Worm (Caenorhabditis elegans) whole organism, young adult: ENCODE results near the gene T22C8.3.

Source experiments
- B0336.3 ChIP-seq: fragments of 200-800 bp; sonication (Bioruptor generic); IDR thresholded peaks from 2 replicates; pipeline ENCODE4 v1.3.6; 2022; ENCODE audit warnings: missing genetic modification characterization, missing compliant biosample characterization
- C17E4.6 ChIP-seq: fragments of 200-800 bp; sonication (Bioruptor generic); IDR thresholded peaks from 2 replicates; pipeline ENCODE4 v1.3.6; 2022; ENCODE audit warnings: missing genetic modification reagents, missing genetic modification characterization, missing compliant biosample characterization
- D2030.7 ChIP-seq: fragments of 200-800 bp; sonication (Bioruptor generic); IDR thresholded peaks from 2 replicates; pipeline ENCODE4 v1.3.6; 2022; ENCODE audit warnings: missing genetic modification reagents, missing genetic modification characterization, missing compliant biosample characterization
- F22D6.2 ChIP-seq: sonication (generic microtip); optimal IDR thresholded peaks from 2 replicates; lab custom pipeline; 2016; ENCODE audit warnings: mild to moderate bottlenecking, missing genetic modification characterization, missing compliant biosample characterization
- F23B12.7 ChIP-seq: sonication (generic microtip); optimal IDR thresholded peaks from 2 replicates; lab custom pipeline; 2017; ENCODE audit warnings: missing genetic modification characterization, mild to moderate bottlenecking, missing compliant biosample characterization, antibody characterized with exemption, moderate library complexity; ENCODE audit not compliant: insufficient read depth
- F49E8.2 ChIP-seq: sonication (generic microtip); optimal IDR thresholded peaks from 3 replicates; lab custom pipeline; 2017; ENCODE audit warnings: missing genetic modification characterization, mild to moderate bottlenecking, missing compliant biosample characterization, antibody characterized with exemption, moderate library complexity; ENCODE audit not compliant: insufficient read depth
- F57A8.1 ChIP-seq: fragments of 200-800 bp; sonication (Bioruptor generic); optimal IDR thresholded peaks from 2 replicates; lab custom pipeline; 2018; ENCODE audit warnings: mild to moderate bottlenecking, missing genetic modification characterization, moderate library complexity, missing compliant biosample characterization
- Y53G8AR.9 ChIP-seq: fragments of 200-800 bp; sonication (Bioruptor generic); conservative IDR thresholded peaks from 2 replicates; pipeline ENCODE4 v1.3.6; 2022; ENCODE audit warnings: missing genetic modification reagents, missing genetic modification characterization, missing compliant biosample characterization
- Y56A3A.18 ChIP-seq: fragments of 200-800 bp; sonication (Bioruptor generic); IDR thresholded peaks from 2 replicates; pipeline ENCODE4 v1.3.6; 2022; ENCODE audit warnings: missing genetic modification reagents, missing genetic modification characterization, missing compliant biosample characterization
- ZK185.1 ChIP-seq: sonication (generic microtip); optimal IDR thresholded peaks from 2 replicates; lab custom pipeline; 2016; ENCODE audit warnings: mild to moderate bottlenecking, missing genetic modification characterization, missing compliant biosample characterization; ENCODE audit not compliant: poor library complexity, severe bottlenecking
- ama-1 ChIP-seq, 3 experiments: fragments of 150-350 bp in 1 of 3; sonication (generic microtip) in 2 of 3; optimal IDR thresholded peaks; 2 replicates each; lab custom pipeline; 2014 to 2018; ENCODE audit warnings: missing biosample characterization in 2 of 3, missing genetic modification characterization in 2 of 3, missing genetic modification reagents in 2 of 3
- attf-6 ChIP-seq: fragments of 200-800 bp; sonication (Bioruptor generic); IDR thresholded peaks from 2 replicates; pipeline ENCODE4 v1.3.6; 2022; ENCODE audit warnings: missing genetic modification reagents, missing genetic modification characterization, missing compliant biosample characterization
- bed-1 ChIP-seq: fragments of 200-800 bp; sonication (Bioruptor generic); IDR thresholded peaks from 2 replicates; pipeline ENCODE4 v1.3.6; 2022; ENCODE audit warnings: missing genetic modification reagents, missing genetic modification characterization, missing compliant biosample characterization
- ceh-100 ChIP-seq: fragments of 200-800 bp; sonication (Bioruptor generic); IDR thresholded peaks from 2 replicates; pipeline ENCODE4 v1.3.6; 2022; ENCODE audit warnings: missing genetic modification reagents, missing genetic modification characterization, missing compliant biosample characterization
- ceh-58 ChIP-seq: fragments of 200-800 bp; sonication (Bioruptor generic); IDR thresholded peaks from 2 replicates; pipeline ENCODE4 v1.3.6; 2022; ENCODE audit warnings: missing genetic modification characterization, missing compliant biosample characterization
- die-1 ChIP-seq: sonication (generic microtip); optimal IDR thresholded peaks from 2 replicates; lab custom pipeline; 2016; ENCODE audit warnings: missing genotype, mild to moderate bottlenecking, missing genetic modification characterization, missing compliant biosample characterization
- dox-1 ChIP-seq: fragments of 200-800 bp; sonication (Bioruptor generic); IDR thresholded peaks from 2 replicates; pipeline ENCODE4 v1.3.6; 2022; ENCODE audit warnings: missing genetic modification reagents, missing genetic modification characterization, missing compliant biosample characterization
- hmg-1.2 ChIP-seq: fragments of 200-800 bp; sonication (Bioruptor generic); IDR thresholded peaks from 2 replicates; pipeline ENCODE4 v1.3.6; 2022; ENCODE audit warnings: missing genetic modification reagents, missing genetic modification characterization, missing compliant biosample characterization
- hmg-20 ChIP-seq: fragments of 200-800 bp; sonication (Bioruptor generic); IDR thresholded peaks from 2 replicates; pipeline ENCODE4 v1.3.6; 2022; ENCODE audit warnings: missing genetic modification reagents, missing genetic modification characterization, missing compliant biosample characterization
- hrde-1 ChIP-seq: sonication (generic microtip); optimal IDR thresholded peaks from 2 replicates; lab custom pipeline; 2016; ENCODE audit warnings: missing genetic modification characterization, mild to moderate bottlenecking, missing compliant biosample characterization, moderate library complexity, missing genotype, missing genetic modification reagents, borderline replicate concordance
- lin-26 ChIP-seq: fragments of 200-800 bp; sonication (Bioruptor generic); IDR thresholded peaks from 2 replicates; pipeline ENCODE4 v1.3.6; 2022; ENCODE audit warnings: missing genetic modification reagents, missing genetic modification characterization, missing compliant biosample characterization
- lin-54 ChIP-seq: fragments of 200-800 bp; sonication (Bioruptor generic); optimal IDR thresholded peaks from 2 replicates; lab custom pipeline; 2018; ENCODE audit warnings: mild to moderate bottlenecking, missing genetic modification characterization, missing compliant biosample characterization
- lsl-1 ChIP-seq: fragments of 200-800 bp; sonication (Bioruptor generic); optimal IDR thresholded peaks from 2 replicates; lab custom pipeline; 2018; ENCODE audit warnings: mild to moderate bottlenecking, missing genetic modification characterization, moderate library complexity, missing compliant biosample characterization
- madf-3 ChIP-seq: fragments of 200-800 bp; sonication (Bioruptor generic); IDR thresholded peaks from 2 replicates; pipeline ENCODE4 v1.3.6; 2022; ENCODE audit warnings: missing genetic modification reagents, missing genetic modification characterization, missing compliant biosample characterization
- madf-6 ChIP-seq: fragments of 200-800 bp; sonication (Bioruptor generic); IDR thresholded peaks from 2 replicates; pipeline ENCODE4 v1.3.6; 2022; ENCODE audit warnings: missing genetic modification reagents, missing genetic modification characterization, missing compliant biosample characterization
- madf-8 ChIP-seq: fragments of 200-800 bp; sonication (Bioruptor generic); conservative IDR thresholded peaks from 2 replicates; pipeline ENCODE4 v1.3.6; 2022; ENCODE audit warnings: missing genetic modification reagents, missing genetic modification characterization, missing compliant biosample characterization
- mcd-1 ChIP-seq: fragments of 200-800 bp; sonication (Bioruptor generic); IDR thresholded peaks from 2 replicates; pipeline ENCODE4 v1.3.6; 2022; ENCODE audit warnings: missing genetic modification reagents, missing genetic modification characterization, missing compliant biosample characterization
- mes-4 ChIP-seq: sonication (generic microtip); optimal IDR thresholded peaks from 2 replicates; lab custom pipeline; 2016; ENCODE audit warnings: missing genotype, missing genetic modification characterization, missing compliant biosample characterization
- mxl-1 ChIP-seq: sonication (generic microtip); optimal IDR thresholded peaks from 2 replicates; lab custom pipeline; 2016; ENCODE audit warnings: missing genetic modification characterization, missing compliant biosample characterization
- nfyb-1 ChIP-seq: fragments of 200-800 bp; sonication (Bioruptor generic); IDR thresholded peaks from 2 replicates; pipeline ENCODE4 v1.3.6; 2022; ENCODE audit warnings: missing genetic modification reagents, missing genetic modification characterization, missing compliant biosample characterization
- nhr-80 ChIP-seq: sonication (generic microtip); optimal IDR thresholded peaks from 2 replicates; lab custom pipeline; 2016; ENCODE audit warnings: missing genetic modification characterization, missing compliant biosample characterization
- nhr-90 ChIP-seq: sonication (generic microtip); optimal IDR thresholded peaks from 2 replicates; lab custom pipeline; 2016; ENCODE audit warnings: missing genotype, mild to moderate bottlenecking, missing genetic modification characterization, missing compliant biosample characterization
- rpc-1 ChIP-seq, 2 experiments: fragments of 150-350 bp in 1 of 2; sonication (generic microtip) in 1 of 2; optimal IDR thresholded peaks; 2 replicates each; lab custom pipeline; 2014 to 2018; ENCODE audit warnings: missing biosample characterization in 1 of 2, missing genetic modification characterization in 1 of 2, missing genetic modification reagents in 1 of 2, missing genotype in 1 of 2
- snpc-1.1 ChIP-seq: sonication (generic microtip); optimal IDR thresholded peaks from 2 replicates; lab custom pipeline; 2017; ENCODE audit warnings: missing genetic modification characterization, mild to moderate bottlenecking, missing compliant biosample characterization, antibody characterized with exemption, moderate library complexity, missing genotype, missing genetic modification reagents; ENCODE audit not compliant: insufficient read depth
- snpc-3.4 ChIP-seq: sonication (generic microtip); optimal IDR thresholded peaks from 2 replicates; lab custom pipeline; 2017; ENCODE audit warnings: missing genetic modification characterization, mild to moderate bottlenecking, missing compliant biosample characterization, antibody characterized with exemption, moderate library complexity, missing genotype, missing genetic modification reagents
- snpc-4 ChIP-seq, 5 experiments: fragments of 150-350 bp in 1 of 5; sonication (generic microtip) in 4 of 5; optimal IDR thresholded peaks; 2 replicates each; lab custom pipeline; 2014 to 2018; ENCODE audit warnings: missing genetic modification characterization in 5 of 5, missing biosample characterization in 3 of 5, antibody characterized with exemption in 2 of 5, mild to moderate bottlenecking in 2 of 5, missing compliant biosample characterization in 2 of 5, missing genotype in 2 of 5, moderate library complexity in 2 of 5, missing genetic modification reagents in 1 of 5
- tlf-1 ChIP-seq: fragments of 200-800 bp; sonication (Bioruptor generic); optimal IDR thresholded peaks from 2 replicates; lab custom pipeline; 2018; ENCODE audit warnings: mild to moderate bottlenecking, missing genetic modification characterization, missing compliant biosample characterization
- unc-130 ChIP-seq: sonication (generic microtip); optimal IDR thresholded peaks from 2 replicates; lab custom pipeline; 2016; ENCODE audit warnings: missing genetic modification reagents, missing genetic modification characterization, missing compliant biosample characterization
- unc-62 ChIP-seq: fragments of 150-350 bp; optimal IDR thresholded peaks from 2 replicates; lab custom pipeline; 2014; ENCODE audit warnings: missing biosample characterization, missing genetic modification reagents, missing genetic modification characterization
- ztf-25 ChIP-seq: fragments of 200-800 bp; sonication (Bioruptor generic); IDR thresholded peaks from 2 replicates; pipeline ENCODE4 v1.3.6; 2022; ENCODE audit warnings: missing genetic modification reagents, missing genetic modification characterization, missing compliant biosample characterization
- ztf-26 ChIP-seq: sonication (generic microtip); optimal IDR thresholded peaks from 2 replicates; lab custom pipeline; 2017; ENCODE audit warnings: missing genetic modification characterization, missing compliant biosample characterization

The T22C8.3 gene

DNA sequence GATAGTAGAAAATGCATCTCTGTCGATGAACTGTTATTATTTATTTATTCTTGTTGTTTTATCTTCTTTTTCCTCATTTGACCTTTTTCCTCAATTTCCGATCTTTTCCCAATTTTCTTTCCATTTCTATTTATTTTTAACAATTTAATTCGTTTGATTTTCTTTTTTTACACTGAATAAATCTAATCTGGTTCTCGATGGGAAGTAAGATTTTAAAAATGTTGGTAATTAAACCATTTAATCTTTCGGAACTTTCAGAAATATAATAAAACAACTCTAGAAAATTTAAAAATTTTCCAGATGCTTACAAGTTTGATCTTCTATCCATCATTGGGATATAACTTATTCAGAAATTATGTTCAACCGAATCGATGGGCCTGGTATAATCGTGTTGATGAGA lies 15.2 kb downstream of the T22C8.3 start, which contains the start of gene F28C6.8:
TSS of gene F28C6.8 (plus strand) at position 301 of the 400 bp plus-strand sequence.
- TF ChIP-seq hmg-20 (GFP tag; lab: Robert Waterston, UW), result no peak
- TF ChIP-seq F49E8.2 (tag; lab: Kevin White, UChicago), result peak; percentile 16

ce11 chrII:8603567-8604359 lies 18.0 kb downstream of the T22C8.3 start, which contains the start of gene suf-1:
Gene suf-1 (plus strand): TSS chrII:8603846.
- TF ChIP-seq ceh-100 (GFP tag; lab: Robert Waterston, UW) (peak; percentile 32; the same call in 1 of the 2 replicates), D2030.7 (GFP tag; lab: Robert Waterston, UW) (peak; percentile 35; the same call in 1 of the 2 replicates), snpc-4 (GFP tag; optimal IDR thresholded peaks at IDR 0.05; lab: Kevin White, UChicago) (peak; percentile 49), snpc-4 (tag; optimal IDR thresholded peaks at IDR 0.05; lab: Kevin White, UChicago) (peak in 3 of 4 experiments; percentile 29 to 81 (median 42)), mxl-1 (peak; percentile 29), rpc-1 (optimal IDR thresholded peaks at IDR 0.05; lab: Kevin White, UChicago) (no peak), rpc-1 (tag; optimal IDR thresholded peaks at IDR 0.05; lab: Kevin White, UChicago) (peak; percentile 3), die-1 (peak; percentile 37), F57A8.1 (GFP tag; lab: Kevin White, UChicago) (no peak), ZK185.1 (tag; lab: Kevin White, UChicago) (peak; percentile 55), nfyb-1 (GFP tag; lab: Robert Waterston, UW) (peak; percentile 39; the same call in 1 of the 2 replicates), dox-1 (GFP tag; lab: Robert Waterston, UW) (peak; percentile 12; the same call in 1 of the 2 replicates), F23B12.7 (tag; lab: Kevin White, UChicago) (peak; percentile 61), ztf-26 (tag; lab: Kevin White, UChicago) (no peak), nhr-80 (no peak), attf-6 (peak; percentile 73), nhr-90 (tag; lab: Kevin White, UChicago) (no peak), lsl-1 (GFP tag; lab: Kevin White, UChicago) (peak; percentile 58), Y53G8AR.9 (GFP tag; lab: Robert Waterston, UW) (peak; percentile 85), snpc-3.4 (tag; lab: Kevin White, UChicago) (peak; percentile 80), B0336.3 (GFP tag; lab: Robert Waterston, UW) (peak; percentile 89), snpc-1.1 (tag; lab: Kevin White, UChicago) (peak; percentile 64), ama-1 (optimal IDR thresholded peaks at IDR 0.05; lab: Kevin White, UChicago) (no peak), ama-1 (GFP tag; optimal IDR thresholded peaks at IDR 0.05; lab: Kevin White, UChicago) (peak in 1 of 2 experiments; percentile 51), madf-3 (GFP tag; lab: Robert Waterston, UW) (peak; percentile 88), Y56A3A.18 (GFP tag; lab: Robert Waterston, UW) (peak; percentile 75; the same call in 1 of the 2 replicates), C17E4.6 (GFP tag; lab: Robert Waterston, UW) (peak; percentile 60), lin-26 (GFP tag; lab: Robert Waterston, UW) (peak; percentile 73; the same call in 1 of the 2 replicates), hrde-1 (peak; percentile 92), F49E8.2 (tag; lab: Kevin White, UChicago) (peak; percentile 94), ceh-58 (GFP tag; lab: Robert Waterston, UW) (no peak), mcd-1 (GFP tag; lab: Robert Waterston, UW) (peak; percentile 34; the same call in 1 of the 2 replicates), lin-54 (GFP tag; lab: Kevin White, UChicago) (peak; percentile 73), bed-1 (GFP tag; lab: Robert Waterston, UW) (0 out of 2 replicates have a peak, but pooled peaks have one; percentile 20), madf-8 (peak; percentile 44; the same call in 1 of the 2 replicates), mes-4 (tag; lab: Kevin White, UChicago) (no peak), F22D6.2 (tag; lab: Kevin White, UChicago) (no peak), madf-6 (GFP tag; lab: Robert Waterston, UW) (peak; percentile 85), hmg-1.2 (GFP tag; lab: Robert Waterston, UW) (peak; percentile 49; the same call in 1 of the 2 replicates), unc-62 (GFP tag; lab: Kevin White, UChicago) (no peak), tlf-1 (GFP tag; lab: Kevin White, UChicago) (peak; percentile 79), unc-130 (GFP tag; lab: Kevin White, UChicago) (peak; percentile 69), ztf-25 (GFP tag; lab: Robert Waterston, UW) (no peak)
